Fruit fly (Drosophila melanogaster) ovary, adult (tissue): ENCODE measurements around the gene alphaTub67C.

Source experiments
- CG17801 ChIP-seq: fragments of 200-800 bp; optimal IDR thresholded peaks from 2 replicates; lab custom pipeline; 2019; ENCODE audit warnings: missing biosample characterization, mild to moderate bottlenecking, missing genetic modification characterization, moderate library complexity; ENCODE audit not compliant: partially characterized antibody

The alphaTub67C gene

dm6 chr3L:9691476-9691826 is 10.4 kb downstream of the alphaTub67C start:
- TF ChIP-seq CG17801 (GFP tag; lab: Kevin White, UChicago): no peak

DNA sequence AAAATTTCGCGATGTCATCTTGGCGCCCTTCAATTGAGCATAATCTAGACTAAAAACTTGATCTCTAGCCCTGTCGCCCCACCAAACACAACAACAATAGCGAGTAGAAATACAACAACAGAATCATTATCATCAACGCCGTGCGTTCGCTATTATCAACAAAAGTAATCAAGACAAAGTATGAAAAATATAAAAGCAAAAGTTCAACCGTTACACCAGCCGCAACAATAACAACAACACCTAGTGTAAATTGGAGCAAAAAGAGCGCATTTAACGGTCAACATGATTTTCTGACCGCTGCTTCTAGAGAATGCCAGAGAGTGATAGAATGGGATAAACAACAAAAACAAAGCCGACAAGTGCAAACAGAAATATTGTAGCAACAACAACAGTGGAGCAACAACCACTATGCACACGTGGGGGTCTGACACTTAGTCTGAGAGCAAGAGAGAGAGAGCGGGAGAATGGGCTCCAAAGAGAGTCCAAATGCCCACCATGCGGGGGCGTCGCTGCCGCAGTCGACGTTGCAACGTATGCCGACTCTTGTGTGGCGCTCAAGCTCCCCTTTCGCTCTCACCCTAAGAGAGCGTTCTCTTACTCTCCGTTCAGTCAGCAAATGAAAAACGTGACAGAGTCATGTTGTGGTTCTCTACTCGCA is 11.3 kb downstream of the alphaTub67C start:
- TF ChIP-seq CG17801 (GFP tag; lab: Kevin White, UChicago): peak; percentile 43

dm6 chr3L:9692892-9693551 is 12.0 kb downstream of the alphaTub67C start:
- peak; percentile 41 for TF ChIP-seq CG17801 (GFP tag; lab: Kevin White, UChicago)

dm6 chr3L:9693552-9694133 is 12.6 kb downstream of the alphaTub67C start:
- no peak for TF ChIP-seq CG17801 (GFP tag; lab: Kevin White, UChicago)

DNA sequence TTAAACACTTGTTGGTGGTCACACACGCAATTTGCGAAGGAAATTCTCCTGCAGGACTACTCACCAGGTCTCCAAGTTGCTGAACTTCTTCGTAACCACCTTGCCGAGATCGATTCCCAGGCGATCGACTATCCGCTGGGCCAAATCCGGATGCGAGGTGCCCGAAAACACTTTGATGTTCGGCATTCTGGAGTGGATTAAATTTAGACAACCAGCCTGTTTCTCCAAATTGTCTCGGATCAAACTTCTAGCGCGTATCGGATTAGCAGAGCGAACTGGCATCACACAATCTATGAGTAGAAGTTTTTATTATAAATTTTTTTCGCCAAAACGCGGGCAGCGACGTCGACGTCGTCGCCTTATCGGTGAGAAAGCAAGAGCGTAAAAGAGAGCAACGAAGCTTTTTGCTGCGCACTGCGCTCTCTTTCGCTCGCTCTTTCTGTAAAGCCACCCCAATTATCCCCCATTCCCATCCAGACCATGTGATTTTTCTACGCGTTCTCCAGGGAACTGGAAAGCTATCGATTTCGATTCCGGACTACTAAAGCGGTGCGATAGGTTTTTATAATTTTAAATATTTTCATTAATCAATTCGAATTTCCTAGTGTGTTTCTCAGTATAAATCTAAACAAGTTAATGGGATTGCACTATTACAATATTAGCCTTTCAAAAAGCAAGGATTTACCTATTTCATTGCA is 13.2 kb downstream of the alphaTub67C start:
- no peak for TF ChIP-seq CG17801 (GFP tag; lab: Kevin White, UChicago)

dm6 chr3L:9694867-9695236 is 13.8 kb downstream of the alphaTub67C start:
- TF ChIP-seq CG17801 (GFP tag; lab: Kevin White, UChicago): no peak

DNA sequence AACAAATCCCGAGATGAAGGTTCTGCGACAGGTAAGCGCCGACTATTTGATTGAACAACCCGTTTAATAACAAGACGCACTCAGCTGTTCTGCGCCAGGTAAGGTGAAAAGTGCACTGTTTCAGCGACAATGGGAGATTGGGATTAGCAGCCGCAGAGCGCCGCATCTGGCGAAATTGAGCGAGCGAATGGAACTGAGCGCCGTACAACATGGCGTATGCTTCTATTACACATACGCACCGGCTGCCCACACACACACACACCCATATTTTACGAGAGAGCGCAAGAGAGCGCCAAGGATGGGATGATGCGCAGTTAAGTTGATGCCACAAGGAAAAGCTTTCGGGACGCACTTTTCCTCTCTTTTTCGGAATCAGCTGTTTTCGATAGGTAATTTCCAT is 14.2 kb downstream of the alphaTub67C start:
- TF ChIP-seq CG17801 (GFP tag; lab: Kevin White, UChicago): no peak

DNA sequence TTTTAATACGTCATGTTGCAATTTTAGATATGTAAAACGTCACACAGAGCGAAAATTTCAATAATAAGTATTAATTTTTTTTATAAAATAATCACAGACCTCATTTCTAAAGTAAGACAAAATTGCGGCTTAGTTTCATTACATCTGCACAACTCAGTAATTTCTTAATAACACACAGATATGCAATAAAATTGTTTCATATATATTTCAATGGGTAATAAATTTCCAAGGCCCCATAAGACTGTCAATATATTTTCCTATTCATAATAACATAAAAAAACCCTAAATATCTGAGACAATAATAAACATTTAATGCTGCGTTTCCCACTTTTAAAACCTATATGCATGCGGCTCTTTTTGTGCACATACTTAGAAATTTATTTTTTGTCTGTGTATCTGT is 14.6 kb downstream of the alphaTub67C start:
- TF ChIP-seq CG17801 (GFP tag; lab: Kevin White, UChicago): no peak

DNA sequence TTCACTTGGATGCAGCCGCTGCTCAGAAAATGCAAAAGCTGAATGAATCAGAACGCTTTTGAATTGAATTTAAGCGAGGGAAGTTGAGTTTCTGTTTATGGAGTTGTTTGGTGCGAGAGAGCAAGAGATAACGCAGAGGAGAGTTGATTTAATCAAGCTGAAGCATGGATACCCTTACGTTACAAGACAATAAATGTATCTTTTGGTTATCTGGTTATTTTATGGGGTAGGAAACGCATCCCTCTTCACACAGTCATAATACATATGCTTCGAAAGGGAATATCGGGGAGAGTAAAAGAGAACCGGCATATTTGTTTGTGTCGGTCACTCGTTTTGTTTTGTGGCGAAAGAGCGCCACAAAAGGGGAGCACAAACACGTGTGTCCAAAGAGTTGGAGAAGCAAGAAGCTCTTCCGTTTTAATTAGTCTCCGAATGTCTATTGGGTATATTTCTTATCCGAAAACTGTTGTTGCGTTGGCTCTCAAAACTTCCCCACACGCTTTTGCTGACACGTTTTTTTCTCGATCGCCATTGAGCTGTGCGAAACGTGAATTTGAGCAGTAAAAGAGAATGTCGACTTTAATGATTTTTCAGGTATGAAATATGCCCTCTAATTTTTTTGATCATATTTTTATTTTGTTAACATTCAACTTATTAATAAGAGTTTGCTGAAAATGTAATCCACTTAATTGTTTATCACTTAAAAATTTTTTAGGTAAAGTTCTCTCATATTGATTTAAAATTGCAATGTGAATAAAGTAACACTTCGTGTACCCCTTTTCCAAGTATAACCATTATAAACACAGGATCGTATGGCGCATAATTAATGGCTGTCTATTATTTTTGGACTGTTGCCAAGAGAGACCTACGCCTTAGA is 15.8 kb downstream of the alphaTub67C start, which contains the start of gene Prps:
TSS of gene Prps (minus strand) at position 51 of the 877 bp plus-strand sequence.
- peak; percentile 68 for TF ChIP-seq CG17801 (GFP tag; lab: Kevin White, UChicago)

DNA sequence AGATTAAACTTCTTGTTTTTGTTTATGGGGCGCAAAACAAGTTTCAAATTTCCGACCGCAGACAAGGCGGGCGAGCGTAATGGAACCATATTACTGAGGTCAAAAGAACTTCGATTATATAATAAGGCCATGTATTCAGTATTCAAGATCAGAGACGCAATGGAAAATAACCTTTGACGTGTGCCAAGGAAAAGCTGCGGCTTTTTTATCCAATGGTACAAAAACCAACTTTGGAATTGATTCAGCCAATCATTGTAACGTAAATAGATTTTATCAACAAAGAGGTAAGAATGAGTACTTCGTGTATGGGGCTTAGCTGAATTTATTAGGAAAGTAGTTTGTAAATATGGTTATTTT is 16.4 kb downstream of the alphaTub67C start:
- TF ChIP-seq CG17801 (GFP tag; lab: Kevin White, UChicago): no peak

DNA sequence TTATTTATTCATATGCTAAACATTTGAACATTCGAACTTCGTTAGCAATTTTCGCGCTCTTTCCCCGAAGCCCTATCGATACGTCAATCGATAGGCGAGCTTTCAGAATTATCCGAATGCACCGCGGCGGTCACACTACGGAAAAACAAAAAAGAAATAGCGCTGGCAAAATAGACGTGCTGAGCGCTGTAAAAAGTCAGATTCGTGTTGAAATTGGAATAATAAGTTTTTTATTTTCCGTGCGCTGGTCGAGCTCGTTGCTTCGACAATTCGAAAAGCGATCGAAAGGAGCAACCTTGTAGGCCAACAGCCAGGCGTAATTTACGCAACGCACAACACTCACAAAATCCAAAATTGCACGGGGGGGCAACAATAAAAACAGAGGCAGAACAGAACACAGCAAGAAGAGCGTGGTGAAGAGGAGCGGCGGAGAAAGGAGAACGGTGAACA is 17.1 kb downstream of the alphaTub67C start, which contains the start of gene Ubc4:
TSS of gene Ubc4 (plus strand) at position 144 of the 450 bp plus-strand sequence.
- TF ChIP-seq CG17801 (GFP tag; lab: Kevin White, UChicago): peak; percentile 44

dm6 chr3L:9703495-9703894 is 22.4 kb downstream of the alphaTub67C start, which contains the start of gene CG6761:
CG6761 (minus strand) TSS chr3L:9703595.
- no peak for TF ChIP-seq CG17801 (GFP tag; lab: Kevin White, UChicago)

dm6 chr3L:9704162-9704748 is 23.2 kb downstream of the alphaTub67C start, which contains the start of gene CG16711:
CG16711 (plus strand) TSS chr3L:9704331.
- no peak for TF ChIP-seq CG17801 (GFP tag; lab: Kevin White, UChicago)

- TF ChIP-seq CG17801 (GFP tag; lab: Kevin White, UChicago): no peak
Observed at dm6 chr3L:9705591-9705990, 24.5 kb downstream of the alphaTub67C start.
